Worm (Caenorhabditis elegans): ENCODE measurements around the gene C35D10.3.

The C35D10.3 gene

ce11 chrIII:4893540-4893939 is 24.8 kb downstream of the C35D10.3 start, which contains the start of gene F26F4.6:
TSS of gene F26F4.6 (minus strand) at chrIII:4893640.
- no peak for TF ChIP-seq mxl-1 (tag; optimal IDR thresholded peaks at IDR 0.05)
- no peak for TF ChIP-seq B0336.3 (GFP tag; IDR thresholded peaks at IDR 0.05)
- TF ChIP-seq ccch-3 (GFP tag; optimal IDR thresholded peaks at IDR 0.05), result no peak
- no peak for TF ChIP-seq egl-18 (GFP tag; IDR thresholded peaks at IDR 0.05)
- TF ChIP-seq ceh-100 (GFP tag; IDR thresholded peaks at IDR 0.05), result no peak
- no peak for TF ChIP-seq ztf-6 (GFP tag; IDR thresholded peaks at IDR 0.05)
- TF ChIP-seq hmg-20 (GFP tag; IDR thresholded peaks at IDR 0.05), result no peak
- no peak for TF ChIP-seq hlh-26 (GFP tag; conservative IDR thresholded peaks at IDR 0.05)
- no peak for TF ChIP-seq nfyb-1 (GFP tag; IDR thresholded peaks at IDR 0.05)
- TF ChIP-seq C17E4.6 (GFP tag; IDR thresholded peaks at IDR 0.05), result no peak
- no peak for TF ChIP-seq Y79H2A.3 (GFP tag; conservative IDR thresholded peaks at IDR 0.05)
- TF ChIP-seq ceh-79 (tag; optimal IDR thresholded peaks at IDR 0.05), result no peak
- no peak for TF ChIP-seq F23B12.7 (tag; optimal IDR thresholded peaks at IDR 0.05; ENCODE audit: insufficient read depth)
- TF ChIP-seq Y53G8AR.9 (GFP tag; conservative IDR thresholded peaks at IDR 0.05), result no peak
- TF ChIP-seq ceh-91 (GFP tag; IDR thresholded peaks at IDR 0.05), result no peak

ce11 chrIII:4895313-4895712 is 26.6 kb downstream of the C35D10.3 start:
- TF ChIP-seq tbp1 (GFP tag; optimal IDR thresholded peaks at IDR 0.05), result no peak
- TF ChIP-seq let-607 (tag; optimal IDR thresholded peaks at IDR 0.05), result no peak
- TF ChIP-seq D2030.7 (GFP tag; IDR thresholded peaks at IDR 0.05), result no peak
- TF ChIP-seq Y79H2A.3 (GFP tag; conservative IDR thresholded peaks at IDR 0.05), result no peak
- no peak for TF ChIP-seq nhr-80 (tag; optimal IDR thresholded peaks at IDR 0.05)
- TF ChIP-seq ets-4 (GFP tag; optimal IDR thresholded peaks at IDR 0.05), result no peak

- TF ChIP-seq F57C9.4 (tag; optimal IDR thresholded peaks at IDR 0.05) (no peak), zim-3 (tag; optimal IDR thresholded peaks at IDR 0.05) (no peak), mel-28 (tag; optimal IDR thresholded peaks at IDR 0.05; ENCODE audit: borderline replicate concordance) (no peak), gei-17 (GFP tag; optimal IDR thresholded peaks at IDR 0.05) (no peak), mes-4 (tag; optimal IDR thresholded peaks at IDR 0.05) (no peak), somi-1 (GFP tag; optimal IDR thresholded peaks at IDR 0.05) (no peak)
Observed at ce11 chrIII:4899035-4899578, 30.4 kb downstream of the C35D10.3 start, which contains the start of gene nhl-2. TSS of gene nhl-2 (minus strand) at chrIII:4899085.

- peak; percentile 99 for TF ChIP-seq lin-40 (tag; optimal IDR thresholded peaks at IDR 0.05)
- no peak for TF ChIP-seq hrde-1 (tag; optimal IDR thresholded peaks at IDR 0.05; ENCODE audit: borderline replicate concordance)
- no peak for TF ChIP-seq fkh-3 (tag; optimal IDR thresholded peaks at IDR 0.05)
- TF ChIP-seq Y53F4B.3 (GFP tag; IDR thresholded peaks at IDR 0.05), result no peak
- TF ChIP-seq ekl-4 (GFP tag; IDR thresholded peaks at IDR 0.05), result peak; percentile 98
- TF ChIP-seq attf-5 (GFP tag; optimal IDR thresholded peaks at IDR 0.05), result peak; percentile 99
- TF ChIP-seq Y95B8A.8 (GFP tag; IDR thresholded peaks at IDR 0.05), result peak; percentile 96
- TF ChIP-seq gei-17 (GFP tag; optimal IDR thresholded peaks at IDR 0.05), result peak; percentile 92
- TF ChIP-seq ceh-100 (GFP tag; IDR thresholded peaks at IDR 0.05), result peak; percentile 90
- peak; percentile 49 for TF ChIP-seq lsl-1 (GFP tag; optimal IDR thresholded peaks at IDR 0.05)
- peak; percentile 100 for TF ChIP-seq B0336.3 (GFP tag; IDR thresholded peaks at IDR 0.05)
- no peak for TF ChIP-seq ccch-3 (GFP tag; optimal IDR thresholded peaks at IDR 0.05)
- peak; percentile 96 for TF ChIP-seq ZK185.1 (tag; optimal IDR thresholded peaks at IDR 0.05; ENCODE audit: poor library complexity, severe bottlenecking)
- peak; percentile 96 for TF ChIP-seq lir-1 (GFP tag; conservative IDR thresholded peaks at IDR 0.05)
- TF ChIP-seq let-607 (tag; optimal IDR thresholded peaks at IDR 0.05), result peak; percentile 94 to 95
- no peak for TF ChIP-seq sdz-38 (tag; optimal IDR thresholded peaks at IDR 0.05)
- peak; percentile 97 for TF ChIP-seq pbrm-1 (GFP tag; IDR thresholded peaks at IDR 0.05)
- peak; percentile 86 for TF ChIP-seq ztf-28 (GFP tag; IDR thresholded peaks at IDR 0.05)
- TF ChIP-seq lin-26 (GFP tag; IDR thresholded peaks at IDR 0.05), result peak; percentile 92
- peak; percentile 100 for TF ChIP-seq zfh-2 (GFP tag; conservative IDR thresholded peaks at IDR 0.05)
- TF ChIP-seq rec-8 (tag; optimal IDR thresholded peaks at IDR 0.05), result no peak
- peak; percentile 58 for TF ChIP-seq F57C9.4 (tag; optimal IDR thresholded peaks at IDR 0.05)
- TF ChIP-seq snpc-1.1 (tag; optimal IDR thresholded peaks at IDR 0.05; ENCODE audit: insufficient read depth), result no peak
Observed at ce11 chrIII:4899728-4900127, 31.0 kb downstream of the C35D10.3 start.

Measured in whole organism, young adult.